Worm (Caenorhabditis elegans) whole organism, L4 larva: Measurements from ENCODE around the gene sld-5.

Experiments
- fkh-10 ChIP-seq: fragments of 150-350 bp; optimal IDR thresholded peaks from 2 replicates; lab custom pipeline; 2014; ENCODE audit warnings: missing biosample characterization, missing genetic modification reagents, missing genetic modification characterization
- nhr-237 ChIP-seq: sonication (generic microtip); optimal IDR thresholded peaks from 2 replicates; lab custom pipeline; 2017; ENCODE audit warnings: missing biosample characterization, missing genetic modification characterization
- nhr-76 ChIP-seq: fragments of 150-350 bp; optimal IDR thresholded peaks from 2 replicates; lab custom pipeline; 2014; ENCODE audit warnings: missing biosample characterization, missing genetic modification characterization

DNA sequence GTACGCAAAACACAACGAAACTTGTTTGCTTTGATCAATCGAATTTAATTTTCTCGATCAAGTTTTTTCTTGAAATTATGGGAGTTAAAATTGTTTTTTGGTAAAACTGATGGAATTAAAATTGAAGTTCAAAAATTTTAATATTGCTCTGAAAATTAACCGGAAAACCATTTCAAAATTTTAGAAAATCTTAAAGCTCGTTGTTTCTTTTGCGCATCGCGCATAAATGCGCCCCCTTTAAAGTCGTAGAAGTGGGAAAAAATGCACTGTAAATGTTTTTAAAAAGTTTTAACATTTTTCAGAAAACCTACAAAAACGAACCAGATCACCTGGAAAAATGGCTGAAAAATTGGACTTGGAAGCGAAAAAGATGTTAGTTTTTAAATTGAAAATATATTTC is 34.5 kb downstream of the sld-5 start, which contains the start of gene fbxa-113:
- no peak for TF ChIP-seq nhr-76 (tag; lab: Kevin White, UChicago)
- no peak for TF ChIP-seq nhr-237 (tag; lab: Kevin White, UChicago)
- TF ChIP-seq fkh-10, result no peak
